Worm (Caenorhabditis elegans) whole organism, mixed stage, embryonic: ENCODE measurements around the gene ung-1.

Experiments
- bed-3 ChIP-seq: fragments of 200-800 bp; sonication (Bioruptor generic); optimal IDR thresholded peaks from 3 replicates; lab custom pipeline; 2018; ENCODE audit warnings: mild to moderate bottlenecking, missing genetic modification characterization, moderate library complexity, missing compliant biosample characterization
- blmp-1 ChIP-seq: fragments of 150-350 bp; optimal IDR thresholded peaks from 2 replicates; lab custom pipeline; 2014; ENCODE audit warnings: missing biosample characterization, missing genetic modification characterization
- ceh-39 ChIP-seq: fragments of 150-350 bp; optimal IDR thresholded peaks from 2 replicates; lab custom pipeline; 2014; ENCODE audit warnings: missing biosample characterization, missing genetic modification characterization
- ceh-43 ChIP-seq: fragments of 200-800 bp; sonication (Bioruptor generic); optimal IDR thresholded peaks from 2 replicates; lab custom pipeline; 2018; ENCODE audit warnings: mild to moderate bottlenecking, missing genetic modification characterization, moderate library complexity, missing compliant biosample characterization
- ceh-83 ChIP-seq: fragments of 200-800 bp; sonication (Bioruptor generic); optimal IDR thresholded peaks from 2 replicates; lab custom pipeline; 2018; ENCODE audit warnings: mild to moderate bottlenecking, missing genetic modification characterization, missing compliant biosample characterization
- cnd-1 ChIP-seq: fragments of 200-800 bp; sonication (Bioruptor generic); optimal IDR thresholded peaks from 2 replicates; lab custom pipeline; 2018; ENCODE audit warnings: mild to moderate bottlenecking, missing genetic modification characterization, missing compliant biosample characterization
- drap-1 ChIP-seq: fragments of 200-800 bp; sonication (Bioruptor generic); optimal IDR thresholded peaks from 3 replicates; lab custom pipeline; 2018; ENCODE audit warnings: mild to moderate bottlenecking, missing genetic modification characterization, missing compliant biosample characterization
- elt-1 ChIP-seq: sonication (generic microtip); optimal IDR thresholded peaks from 2 replicates; lab custom pipeline; 2017; ENCODE audit warnings: missing genetic modification characterization, mild to moderate bottlenecking, missing compliant biosample characterization, antibody characterized with exemption, moderate library complexity, borderline replicate concordance; ENCODE audit not compliant: insufficient read depth
- elt-3 ChIP-seq: fragments of 150-350 bp; optimal IDR thresholded peaks from 2 replicates; lab custom pipeline; 2014; ENCODE audit warnings: missing biosample characterization, missing genetic modification characterization
- flh-1 ChIP-seq: fragments of 200-800 bp; sonication (Bioruptor generic); optimal IDR thresholded peaks from 2 replicates; lab custom pipeline; 2018; ENCODE audit warnings: mild to moderate bottlenecking, missing genetic modification characterization, moderate library complexity, missing compliant biosample characterization
- ham-2 ChIP-seq: fragments of 200-800 bp; sonication (Bioruptor generic); optimal IDR thresholded peaks from 2 replicates; lab custom pipeline; 2018; ENCODE audit warnings: mild to moderate bottlenecking, missing genetic modification characterization, missing compliant biosample characterization
- hlh-1 ChIP-seq: fragments of 150-350 bp; optimal IDR thresholded peaks from 2 replicates; lab custom pipeline; 2014; ENCODE audit warnings: missing biosample characterization, missing genetic modification reagents, missing genetic modification characterization
- lin-13 ChIP-seq: fragments of 150-350 bp; optimal IDR thresholded peaks from 2 replicates; lab custom pipeline; 2014; ENCODE audit warnings: missing biosample characterization, missing genetic modification characterization
- lin-32 ChIP-seq: fragments of 200-800 bp; sonication (Bioruptor generic); optimal IDR thresholded peaks from 2 replicates; lab custom pipeline; 2018; ENCODE audit warnings: mild to moderate bottlenecking, missing genetic modification characterization, missing compliant biosample characterization
- lsy-2 ChIP-seq: fragments of 150-350 bp; optimal IDR thresholded peaks from 2 replicates; lab custom pipeline; 2014; ENCODE audit warnings: missing biosample characterization, missing genetic modification characterization
- mab-5 ChIP-seq: fragments of 150-350 bp; optimal IDR thresholded peaks from 2 replicates; lab custom pipeline; 2014; ENCODE audit warnings: missing biosample characterization, missing genetic modification characterization
- mep-1 ChIP-seq: fragments of 150-350 bp; optimal IDR thresholded peaks from 2 replicates; lab custom pipeline; 2017; ENCODE audit warnings: missing biosample characterization, missing genetic modification reagents, missing genetic modification characterization, inconsistent platforms
- mls-2 ChIP-seq: sonication (generic microtip); optimal IDR thresholded peaks from 2 replicates; lab custom pipeline; 2016; ENCODE audit warnings: mild to moderate bottlenecking, missing genetic modification characterization, moderate library complexity, missing compliant biosample characterization
- nhr-12 ChIP-seq: fragments of 150-350 bp; optimal IDR thresholded peaks from 2 replicates; lab custom pipeline; 2014; ENCODE audit warnings: missing biosample characterization, missing genetic modification characterization
- nhr-2 ChIP-seq: fragments of 150-350 bp; optimal IDR thresholded peaks from 2 replicates; lab custom pipeline; 2014; ENCODE audit warnings: missing biosample characterization, missing genetic modification characterization
- nhr-76 ChIP-seq: sonication (generic microtip); optimal IDR thresholded peaks from 2 replicates; lab custom pipeline; 2017; ENCODE audit warnings: missing biosample characterization, missing genetic modification characterization
- pha-4 ChIP-seq: fragments of 150-350 bp; optimal IDR thresholded peaks from 2 replicates; lab custom pipeline; 2018; ENCODE audit warnings: missing biosample characterization, missing genetic modification reagents, missing genetic modification characterization
- sem-2 ChIP-seq: fragments of 200-800 bp; sonication (Bioruptor generic); optimal IDR thresholded peaks from 2 replicates; lab custom pipeline; 2018; ENCODE audit warnings: mild to moderate bottlenecking, missing genetic modification characterization, missing compliant biosample characterization
- snpc-4 ChIP-seq: fragments of 150-350 bp; optimal IDR thresholded peaks from 2 replicates; lab custom pipeline; 2014; ENCODE audit warnings: missing biosample characterization, missing genetic modification characterization
- sptf-1 ChIP-seq: sonication (generic microtip); optimal IDR thresholded peaks from 2 replicates; lab custom pipeline; 2017; ENCODE audit warnings: mild to moderate bottlenecking, missing genetic modification characterization, moderate library complexity, missing compliant biosample characterization
- tbx-8 ChIP-seq: fragments of 200-800 bp; sonication (Bioruptor generic); optimal IDR thresholded peaks from 2 replicates; lab custom pipeline; 2018; ENCODE audit warnings: mild to moderate bottlenecking, missing genetic modification characterization, moderate library complexity, missing compliant biosample characterization
- unc-120 ChIP-seq: sonication (generic microtip); optimal IDR thresholded peaks from 2 replicates; lab custom pipeline; 2017; ENCODE audit warnings: missing genetic modification characterization, missing compliant biosample characterization; ENCODE audit not compliant: poor library complexity, severe bottlenecking
- unc-62 ChIP-seq: fragments of 150-350 bp; optimal IDR thresholded peaks from 2 replicates; lab custom pipeline; 2014; ENCODE audit warnings: missing biosample characterization, missing genetic modification reagents, missing genetic modification characterization
- zip-8 ChIP-seq: fragments of 150-350 bp; optimal IDR thresholded peaks from 2 replicates; lab custom pipeline; 2014; ENCODE audit warnings: missing biosample characterization, missing genetic modification characterization
- ztf-11 ChIP-seq: fragments of 150-350 bp; optimal IDR thresholded peaks from 2 replicates; lab custom pipeline; 2014; ENCODE audit warnings: missing biosample characterization, missing genetic modification characterization

Gene ung-1

ce11 chrIII:12013718-12014117 lies 39.8 kb upstream of the ung-1 start:
- no peak for TF ChIP-seq elt-1 (tag; lab: Kevin White, UChicago)
- no peak for TF ChIP-seq ceh-43 (GFP tag; lab: Kevin White, UChicago)
- TF ChIP-seq cnd-1 (tag; lab: Kevin White, UChicago) = no peak
- TF ChIP-seq hlh-1 = no peak
- TF ChIP-seq nhr-76 (tag; lab: Kevin White, UChicago) = no peak

ce11 chrIII:12013054-12013453 lies 39.2 kb upstream of the ung-1 start:
- TF ChIP-seq ztf-11 (tag; lab: Kevin White, UChicago) (no peak), sem-2 (GFP tag; lab: Kevin White, UChicago) (no peak), ceh-43 (GFP tag; lab: Kevin White, UChicago) (no peak), flh-1 (GFP tag; lab: Kevin White, UChicago) (no peak), lin-13 (tag; lab: Kevin White, UChicago) (no peak), ceh-39 (no peak), nhr-2 (tag; lab: Kevin White, UChicago) (no peak), tbx-8 (GFP tag; lab: Kevin White, UChicago) (no peak), unc-62 (no peak), sptf-1 (no peak), nhr-12 (no peak), bed-3 (no peak), pha-4 (tag; lab: Kevin White, UChicago) (no peak), lsy-2 (tag; lab: Kevin White, UChicago) (no peak), unc-120 (tag; lab: Kevin White, UChicago) (no peak), zip-8 (tag; lab: Kevin White, UChicago) (no peak), lin-32 (GFP tag; lab: Kevin White, UChicago) (no peak), nhr-76 (tag; lab: Kevin White, UChicago) (no peak), ham-2 (GFP tag; lab: Kevin White, UChicago) (no peak), ceh-83 (GFP tag; lab: Kevin White, UChicago) (no peak)

ce11 chrIII:12009764-12010163 lies 35.9 kb upstream of the ung-1 start:
- no peak for TF ChIP-seq elt-3 (tag; lab: Kevin White, UChicago)
- no peak for TF ChIP-seq nhr-12
- no peak for TF ChIP-seq mep-1
- TF ChIP-seq nhr-76 (tag; lab: Kevin White, UChicago) = no peak
- TF ChIP-seq ham-2 (GFP tag; lab: Kevin White, UChicago) = no peak
- no peak for TF ChIP-seq unc-62
- no peak for TF ChIP-seq pha-4 (tag; lab: Kevin White, UChicago)
- TF ChIP-seq drap-1 (GFP tag; lab: Kevin White, UChicago) = no peak
- TF ChIP-seq lin-32 (GFP tag; lab: Kevin White, UChicago) = no peak
- TF ChIP-seq elt-1 (tag; lab: Kevin White, UChicago) = no peak
- no peak for TF ChIP-seq ceh-39
- no peak for TF ChIP-seq ztf-11 (tag; lab: Kevin White, UChicago)
- no peak for TF ChIP-seq tbx-8 (GFP tag; lab: Kevin White, UChicago)
- no peak for TF ChIP-seq blmp-1 (tag; lab: Kevin White, UChicago)
- no peak for TF ChIP-seq flh-1 (GFP tag; lab: Kevin White, UChicago)
- TF ChIP-seq snpc-4 (tag; lab: Kevin White, UChicago) = no peak
- no peak for TF ChIP-seq mls-2 (tag; lab: Kevin White, UChicago)
- no peak for TF ChIP-seq mab-5 (tag; lab: Kevin White, UChicago)

ce11 chrIII:12009321-12009720 lies 35.4 kb upstream of the ung-1 start:
- TF ChIP-seq lsy-2 (tag; lab: Kevin White, UChicago) (no peak), ham-2 (GFP tag; lab: Kevin White, UChicago) (no peak), ceh-39 (no peak)

ce11 chrIII:12003264-12003663 lies 29.4 kb upstream of the ung-1 start:
- TF ChIP-seq sem-2 (GFP tag; lab: Kevin White, UChicago) = no peak
- TF ChIP-seq elt-1 (tag; lab: Kevin White, UChicago) = peak; percentile 73
- TF ChIP-seq hlh-1 = peak; percentile 35
- TF ChIP-seq ceh-83 (GFP tag; lab: Kevin White, UChicago) = no peak
- no peak for TF ChIP-seq ztf-11 (tag; lab: Kevin White, UChicago)
- peak; percentile 8 for TF ChIP-seq unc-120 (tag; lab: Kevin White, UChicago)
- peak; percentile 15 for TF ChIP-seq pha-4 (tag; lab: Kevin White, UChicago)
- no peak for TF ChIP-seq ceh-39
